Worm (Caenorhabditis elegans) whole organism, young adult: ENCODE measurements around the gene srg-60.

ENCODE experiments used
- K12H6.12 ChIP-seq: fragments of 200-800 bp; sonication (Bioruptor generic); optimal IDR thresholded peaks from 2 replicates; lab custom pipeline; 2018; ENCODE audit warnings: mild to moderate bottlenecking, missing genetic modification characterization, missing compliant biosample characterization
- Y56A3A.18 ChIP-seq: fragments of 200-800 bp; sonication (Bioruptor generic); IDR thresholded peaks from 2 replicates; pipeline ENCODE4 v1.3.6; 2022; ENCODE audit warnings: missing genetic modification reagents, missing genetic modification characterization, missing compliant biosample characterization
- ama-1 ChIP-seq, 3 experiments: fragments of 150-350 bp in 1 of 3; sonication (generic microtip) in 2 of 3; optimal IDR thresholded peaks; 2 replicates each; lab custom pipeline; 2014 to 2018; ENCODE audit warnings: missing biosample characterization in 2 of 3, missing genetic modification characterization in 2 of 3, missing genetic modification reagents in 2 of 3
- atf-7 ChIP-seq: sonication (generic microtip); optimal IDR thresholded peaks from 2 replicates; lab custom pipeline; 2017; ENCODE audit warnings: mild to moderate bottlenecking, missing genetic modification characterization, missing compliant biosample characterization
- lin-35 ChIP-seq, 3 experiments: fragments of 150-350 bp in 2 of 3; sonication (generic microtip) in 1 of 3; optimal IDR thresholded peaks; 2 replicates each; lab custom pipeline; 2014 to 2018; ENCODE audit warnings: missing biosample characterization in 3 of 3, missing genetic modification characterization in 3 of 3, missing genetic modification reagents in 3 of 3
- unc-130 ChIP-seq: sonication (generic microtip); optimal IDR thresholded peaks from 2 replicates; lab custom pipeline; 2016; ENCODE audit warnings: missing genetic modification reagents, missing genetic modification characterization, missing compliant biosample characterization

ce11 chrV:2761470-2761869, 39.0 kb upstream of the srg-60 start:
- TF ChIP-seq Y56A3A.18 (no peak), unc-130 (GFP tag; lab: Kevin White, UChicago) (no peak), ama-1 (optimal IDR thresholded peaks at IDR 0.05; lab: Kevin White, UChicago) (no peak), ama-1 (GFP tag; optimal IDR thresholded peaks at IDR 0.05; lab: Kevin White, UChicago) (no peak), atf-7 (tag; lab: Kevin White, UChicago) (no peak), K12H6.12 (no peak), lin-35 (GFP tag; optimal IDR thresholded peaks at IDR 0.05; lab: Kevin White, UChicago) (no peak)
